Worm (Caenorhabditis elegans): ENCODE results near the gene dec-7.

ce11 chrIII:9926650-9927049 is 5.5 kb upstream of the dec-7 start, which contains the start of gene ttr-3:
- no peak for TF ChIP-seq T22C8.4 (GFP tag; IDR thresholded peaks at IDR 0.05)
- no peak for TF ChIP-seq ztf-29 (GFP tag; IDR thresholded peaks at IDR 0.05)
- no peak for TF ChIP-seq ztf-23 (GFP tag; IDR thresholded peaks at IDR 0.05)
- no peak for TF ChIP-seq ref-1 (GFP tag; conservative IDR thresholded peaks at IDR 0.05)

Measured in whole organism, midembryonic.